Fruit fly (Drosophila melanogaster): ENCODE results near the gene CG31191.

Gene CG31191

dm6 chr3R:20897128-20897527 lies 48.2 kb downstream of the CG31191 start, which contains the start of gene Ktl:
Gene Ktl, minus strand, starts transcription at chr3R:20897320.
- TF ChIP-seq Hr78 (GFP tag; optimal IDR thresholded peaks at IDR 0.05) (no peak), ey (GFP tag; optimal IDR thresholded peaks at IDR 0.05) (no peak), sv (GFP tag; optimal IDR thresholded peaks at IDR 0.05) (no peak), Dfd (GFP tag; optimal IDR thresholded peaks at IDR 0.05) (no peak), woc (GFP tag; optimal IDR thresholded peaks at IDR 0.05) (no peak), dsf (GFP tag; optimal IDR thresholded peaks at IDR 0.05; ENCODE audit: borderline replicate concordance) (no peak), N (GFP tag; optimal IDR thresholded peaks at IDR 0.05) (no peak), Sp1 (GFP tag; optimal IDR thresholded peaks at IDR 0.05) (no peak), CG9705 (GFP tag; optimal IDR thresholded peaks at IDR 0.05) (no peak), tai (GFP tag; optimal IDR thresholded peaks at IDR 0.05) (no peak), Mio (GFP tag; optimal IDR thresholded peaks at IDR 0.05) (no peak), Hnf4 (GFP tag; optimal IDR thresholded peaks at IDR 0.05) (no peak), CG32264 (GFP tag; optimal IDR thresholded peaks at IDR 0.05) (no peak), foxo (GFP tag; optimal IDR thresholded peaks at IDR 0.05) (no peak)

dm6 chr3R:20891495-20891894 lies 53.8 kb downstream of the CG31191 start:
- TF ChIP-seq Myc (optimal IDR thresholded peaks at IDR 0.05) (no peak), GATAd (GFP tag; optimal IDR thresholded peaks at IDR 0.05) (no peak), Hnf4 (GFP tag; optimal IDR thresholded peaks at IDR 0.05) (no peak), sage (GFP tag; optimal IDR thresholded peaks at IDR 0.05) (no peak), CrebA (GFP tag; optimal IDR thresholded peaks at IDR 0.05; ENCODE audit: borderline replicate concordance) (peak; percentile 24), usp (GFP tag; optimal IDR thresholded peaks at IDR 0.05) (no peak), sv (GFP tag; optimal IDR thresholded peaks at IDR 0.05) (no peak), Sp1 (GFP tag; optimal IDR thresholded peaks at IDR 0.05) (no peak), Hr78 (GFP tag; optimal IDR thresholded peaks at IDR 0.05) (no peak), dsf (GFP tag; optimal IDR thresholded peaks at IDR 0.05; ENCODE audit: borderline replicate concordance) (no peak), fru (GFP tag; optimal IDR thresholded peaks at IDR 0.05) (no peak), HLH106 (tag; optimal IDR thresholded peaks at IDR 0.05) (no peak), Mio (GFP tag; optimal IDR thresholded peaks at IDR 0.05) (no peak), lola (GFP tag; optimal IDR thresholded peaks at IDR 0.05) (no peak), pan (optimal IDR thresholded peaks at IDR 0.05) (no peak), CG32264 (GFP tag; optimal IDR thresholded peaks at IDR 0.05) (no peak), Dif (GFP tag; optimal IDR thresholded peaks at IDR 0.05; ENCODE audit: partially characterized antibody) (no peak), dl (GFP tag; optimal IDR thresholded peaks at IDR 0.05; ENCODE audit: insufficient read depth in 1 of 2, partially characterized antibody in 2 of 2) (peak in 1 of 2 experiments; percentile 3), Hr83 (GFP tag; optimal IDR thresholded peaks at IDR 0.05; ENCODE audit: poor library complexity, severe bottlenecking) (no peak), woc (GFP tag; optimal IDR thresholded peaks at IDR 0.05) (no peak), jim (GFP tag; optimal IDR thresholded peaks at IDR 0.05) (no peak), Jra (GFP tag; optimal IDR thresholded peaks at IDR 0.05) (no peak), CG9705 (GFP tag; optimal IDR thresholded peaks at IDR 0.05) (no peak), tai (GFP tag; optimal IDR thresholded peaks at IDR 0.05) (peak; percentile 11)

- no peak for TF ChIP-seq Hnf4 (GFP tag; optimal IDR thresholded peaks at IDR 0.05)
- no peak for TF ChIP-seq Myc (optimal IDR thresholded peaks at IDR 0.05)
- no peak for TF ChIP-seq N (GFP tag; optimal IDR thresholded peaks at IDR 0.05)
- TF ChIP-seq CG32264 (GFP tag; optimal IDR thresholded peaks at IDR 0.05) = no peak
- TF ChIP-seq Sp1 (GFP tag; optimal IDR thresholded peaks at IDR 0.05) = no peak
- no peak for TF ChIP-seq br (GFP tag; optimal IDR thresholded peaks at IDR 0.05)
- TF ChIP-seq Dfd (GFP tag; optimal IDR thresholded peaks at IDR 0.05) = no peak
- no peak for TF ChIP-seq Mio (GFP tag; optimal IDR thresholded peaks at IDR 0.05)
- TF ChIP-seq lola (GFP tag; optimal IDR thresholded peaks at IDR 0.05) = no peak
- TF ChIP-seq Hr78 (GFP tag; optimal IDR thresholded peaks at IDR 0.05) = no peak
- TF ChIP-seq psq (GFP tag; optimal IDR thresholded peaks at IDR 0.05) = no peak
- no peak for TF ChIP-seq sv (GFP tag; optimal IDR thresholded peaks at IDR 0.05)
These were observed 54.4 kb downstream of the CG31191 start for dm6 chr3R:20890920-20891319.

dm6 chr3R:20890505-20890904 lies 54.8 kb downstream of the CG31191 start:
- TF ChIP-seq Vsx2 (GFP tag; optimal IDR thresholded peaks at IDR 0.05; ENCODE audit: partially characterized antibody) (peak; percentile 52), jim (GFP tag; optimal IDR thresholded peaks at IDR 0.05) (no peak)

- TF ChIP-seq foxo (GFP tag; optimal IDR thresholded peaks at IDR 0.05) (no peak), sage (GFP tag; optimal IDR thresholded peaks at IDR 0.05) (no peak), Jra (GFP tag; optimal IDR thresholded peaks at IDR 0.05) (no peak), tai (GFP tag; optimal IDR thresholded peaks at IDR 0.05) (no peak), jim (GFP tag; optimal IDR thresholded peaks at IDR 0.05) (no peak), CG9705 (GFP tag; optimal IDR thresholded peaks at IDR 0.05) (no peak), woc (GFP tag; optimal IDR thresholded peaks at IDR 0.05) (no peak), Myc (optimal IDR thresholded peaks at IDR 0.05) (no peak), lola (GFP tag; optimal IDR thresholded peaks at IDR 0.05) (no peak), OdsH (GFP tag; optimal IDR thresholded peaks at IDR 0.05) (no peak), dmrt93B (GFP tag; optimal IDR thresholded peaks at IDR 0.05) (no peak), N (GFP tag; optimal IDR thresholded peaks at IDR 0.05) (no peak), GATAd (GFP tag; optimal IDR thresholded peaks at IDR 0.05) (no peak), ey (GFP tag; optimal IDR thresholded peaks at IDR 0.05) (no peak)
These were observed 67.9 kb downstream of the CG31191 start, which contains the start of gene TotZ for dm6 chr3R:20877436-20877835. Gene TotZ, plus strand, starts transcription at chr3R:20877736.
